Fruit fly (Drosophila melanogaster) whole organism, embryonic: ENCODE results near the gene CG31549.
A peak's percentile ranks its signal among the peaks of the same experiment; 100 is the strongest.

Experiments used
- Antp ChIP-seq: fragments of 200-800 bp; sonication (Bioruptor generic); optimal IDR thresholded peaks from 3 replicates; lab custom pipeline; 2016; ENCODE audit warnings: missing biosample characterization, missing genetic modification characterization
- Atf-2 ChIP-seq: fragments of 200-800 bp; sonication (Bioruptor generic); optimal IDR thresholded peaks from 2 replicates; lab custom pipeline; 2016; ENCODE audit warnings: missing biosample characterization, missing genetic modification characterization
- Awh ChIP-seq: fragments of 200-800 bp; sonication (Bioruptor generic); IDR thresholded peaks from 2 replicates; pipeline ENCODE4, ENCODE4 v1.3.6; 2022; ENCODE audit warnings: missing biosample characterization, missing genetic modification characterization
- B-H1 ChIP-seq: fragments of 200-800 bp; sonication (Bioruptor generic); IDR thresholded peaks from 3 replicates; pipeline ENCODE4 v1.3.6; 2022; ENCODE audit warnings: missing biosample characterization, missing genetic modification characterization
- C15 ChIP-seq: fragments of 200-800 bp; sonication (Bioruptor generic); IDR thresholded peaks from 3 replicates; pipeline ENCODE4 v1.3.6; 2022; ENCODE audit warnings: missing biosample characterization, missing genetic modification characterization
- CG10431 ChIP-seq: fragments of 200-800 bp; sonication (Bioruptor generic); optimal IDR thresholded peaks from 3 replicates; lab custom pipeline; 2018; ENCODE audit warnings: missing biosample characterization, mild to moderate bottlenecking, missing genetic modification characterization
- CG11093 ChIP-seq: fragments of 200-800 bp; sonication (Bioruptor generic); IDR thresholded peaks from 3 replicates; pipeline ENCODE4 v1.3.6; 2022; ENCODE audit warnings: missing biosample characterization, missing genetic modification characterization
- CG11247 ChIP-seq: fragments of 200-800 bp; sonication (Bioruptor generic); IDR thresholded peaks from 2 replicates; pipeline ENCODE4 v1.3.6; 2022; ENCODE audit warnings: missing biosample characterization, missing genetic modification characterization
- CG11398 ChIP-seq: fragments of 200-800 bp; sonication (Bioruptor generic); optimal IDR thresholded peaks from 2 replicates; lab custom pipeline; 2016; ENCODE audit warnings: missing biosample characterization, missing genetic modification characterization
- CG11560 ChIP-seq: fragments of 200-800 bp; sonication (Bioruptor generic); IDR thresholded peaks from 3 replicates; pipeline ENCODE4 v1.3.6; 2022; ENCODE audit warnings: missing biosample characterization, missing genetic modification characterization
- CG12219 ChIP-seq: fragments of 200-800 bp; sonication (Bioruptor generic); optimal IDR thresholded peaks from 3 replicates; lab custom pipeline; 2018; ENCODE audit warnings: missing biosample characterization, mild to moderate bottlenecking, missing genetic modification characterization
- CG13775 ChIP-seq: fragments of 200-800 bp; sonication (Bioruptor generic); optimal IDR thresholded peaks from 3 replicates; lab custom pipeline; 2017; ENCODE audit warnings: missing biosample characterization, mild to moderate bottlenecking, missing genetic modification characterization
- CG15269 ChIP-seq: fragments of 200-800 bp; sonication (Bioruptor generic); optimal IDR thresholded peaks from 2 replicates; lab custom pipeline; 2018; ENCODE audit warnings: missing biosample characterization, mild to moderate bottlenecking, missing genetic modification characterization, moderate library complexity
- CG16813 ChIP-seq: fragments of 200-800 bp; sonication (Bioruptor generic); IDR thresholded peaks from 3 replicates; pipeline ENCODE4 v1.3.6; 2022; ENCODE audit warnings: missing biosample characterization, missing genetic modification characterization; ENCODE audit not compliant: partially characterized antibody
- CG17361 ChIP-seq: fragments of 200-800 bp; sonication (Bioruptor generic); IDR thresholded peaks from 3 replicates; pipeline ENCODE4 v1.3.6; 2022; ENCODE audit warnings: missing biosample characterization, missing genetic modification characterization
- CG1832 ChIP-seq: fragments of 200-800 bp; sonication (Bioruptor generic); optimal IDR thresholded peaks from 2 replicates; lab custom pipeline; 2017; ENCODE audit warnings: missing biosample characterization, mild to moderate bottlenecking, missing genetic modification characterization, inconsistent platforms
- CG2889 ChIP-seq: fragments of 200-800 bp; sonication (Bioruptor generic); IDR thresholded peaks from 3 replicates; pipeline ENCODE4 v1.3.6; 2022; ENCODE audit warnings: missing biosample characterization, missing genetic modification characterization
- CG3065 ChIP-seq: fragments of 200-800 bp; sonication (Bioruptor generic); optimal IDR thresholded peaks from 2 replicates; lab custom pipeline; 2016; ENCODE audit warnings: missing biosample characterization, missing genetic modification characterization
- CG31224 ChIP-seq: fragments of 200-800 bp; sonication (Bioruptor generic); IDR thresholded peaks from 2 replicates; pipeline ENCODE4 v1.3.6; 2022; ENCODE audit warnings: missing biosample characterization, missing genetic modification characterization
- CG4854 ChIP-seq: fragments of 200-800 bp; sonication (Bioruptor generic); optimal IDR thresholded peaks from 2 replicates; lab custom pipeline; 2016; ENCODE audit warnings: missing biosample characterization, missing genetic modification characterization, inconsistent platforms
- CG6813 ChIP-seq: fragments of 200-800 bp; sonication (Bioruptor generic); optimal IDR thresholded peaks from 2 replicates; lab custom pipeline; 2017; ENCODE audit warnings: missing biosample characterization, missing genetic modification characterization, mild to moderate bottlenecking, moderate library complexity, missing genetic modification reagents
- CG7372 ChIP-seq: fragments of 200-800 bp; sonication (Bioruptor generic); IDR thresholded peaks from 2 replicates; pipeline ENCODE4 v1.3.6; 2022; ENCODE audit warnings: missing biosample characterization, missing genetic modification characterization
- CG7556 ChIP-seq: fragments of 200-800 bp; sonication (Bioruptor generic); optimal IDR thresholded peaks from 2 replicates; lab custom pipeline; 2017; ENCODE audit warnings: missing biosample characterization, mild to moderate bottlenecking, missing genetic modification characterization
- CG8388 ChIP-seq: fragments of 200-800 bp; sonication (Bioruptor generic); optimal IDR thresholded peaks from 2 replicates; lab custom pipeline; 2019; ENCODE audit warnings: missing biosample characterization, mild to moderate bottlenecking, missing genetic modification characterization, moderate library complexity
- CG8478 ChIP-seq: fragments of >200 bp; optimal IDR thresholded peaks from 2 replicates; lab custom pipeline; 2018
- Dbx ChIP-seq: fragments of 200-800 bp; sonication (Bioruptor generic); IDR thresholded peaks from 3 replicates; pipeline ENCODE4 v1.3.6; 2022; ENCODE audit warnings: missing biosample characterization, missing genetic modification characterization
- Fer3 ChIP-seq: fragments of 200-800 bp; sonication (Bioruptor generic); optimal IDR thresholded peaks from 2 replicates; lab custom pipeline; 2018; ENCODE audit warnings: missing biosample characterization, mild to moderate bottlenecking, missing genetic modification characterization, moderate library complexity
- Gsc ChIP-seq: fragments of 200-800 bp; sonication (Bioruptor generic); IDR thresholded peaks from 2 replicates; pipeline ENCODE4 v1.3.6; 2022; ENCODE audit warnings: missing biosample characterization, missing genetic modification characterization
- HmgD ChIP-seq: fragments of 200-800 bp; sonication (Bioruptor generic); optimal IDR thresholded peaks from 3 replicates; lab custom pipeline; 2016; ENCODE audit warnings: missing biosample characterization, missing genetic modification characterization
- Mad ChIP-seq: fragments of 200-800 bp; sonication (Bioruptor generic); optimal IDR thresholded peaks from 2 replicates; lab custom pipeline; 2016; ENCODE audit warnings: missing biosample characterization, missing genetic modification characterization
- Opbp ChIP-seq: fragments of 200-800 bp; sonication (Bioruptor generic); IDR thresholded peaks from 3 replicates; pipeline ENCODE4 v1.3.6; 2022; ENCODE audit warnings: missing biosample characterization, missing genetic modification characterization; ENCODE audit not compliant: partially characterized antibody
- Ssrp ChIP-seq: fragments of 200-800 bp; sonication (Bioruptor generic); optimal IDR thresholded peaks from 2 replicates; lab custom pipeline; 2018; ENCODE audit warnings: missing biosample characterization, mild to moderate bottlenecking, missing genetic modification characterization, moderate library complexity
- Stat92E ChIP-seq, 3 experiments: fragments of >200 bp in 2 of 3; fragments of 200-800 bp in 1 of 3; sonication (Bioruptor generic) in 1 of 3; optimal IDR thresholded peaks; 2 replicates each; lab custom pipeline; 2017 to 2019; ENCODE audit warnings: missing biosample characterization in 3 of 3, missing genetic modification characterization in 3 of 3, mild to moderate bottlenecking in 1 of 3, moderate library complexity in 1 of 3
- Xrp1 ChIP-seq: fragments of 200-800 bp; sonication (Bioruptor generic); IDR thresholded peaks from 2 replicates; pipeline ENCODE4 v1.3.6; 2022; ENCODE audit warnings: missing biosample characterization, missing genetic modification characterization
- ab ChIP-seq: fragments of 200-800 bp; sonication (Bioruptor generic); optimal IDR thresholded peaks from 2 replicates; lab custom pipeline; 2016; ENCODE audit warnings: missing biosample characterization, missing genetic modification characterization
- ase ChIP-seq: fragments of 200-800 bp; sonication (Bioruptor generic); IDR thresholded peaks from 3 replicates; pipeline ENCODE4 v1.3.6; 2022; ENCODE audit warnings: missing biosample characterization, missing genetic modification characterization
- ato ChIP-seq: fragments of 200-800 bp; sonication (Bioruptor generic); IDR thresholded peaks from 2 replicates; pipeline ENCODE4 v1.3.6; 2022; ENCODE audit warnings: missing biosample characterization, missing genetic modification characterization; ENCODE audit not compliant: partially characterized antibody
- corto ChIP-seq: fragments of 200-800 bp; sonication (Bioruptor generic); optimal IDR thresholded peaks from 2 replicates; lab custom pipeline; 2016; ENCODE audit warnings: missing biosample characterization, mild to moderate bottlenecking, missing genetic modification characterization, moderate library complexity
- esg ChIP-seq: fragments of 200-800 bp; sonication (Bioruptor generic); conservative IDR thresholded peaks from 2 replicates; pipeline ENCODE4 v1.3.6; 2022; ENCODE audit warnings: missing biosample characterization, missing genetic modification characterization
- eyg ChIP-seq: fragments of 200-800 bp; sonication (Bioruptor generic); optimal IDR thresholded peaks from 3 replicates; lab custom pipeline; 2016; ENCODE audit warnings: missing biosample characterization, missing genetic modification characterization
- fd3F ChIP-seq: fragments of 200-800 bp; sonication (Bioruptor generic); optimal IDR thresholded peaks from 2 replicates; lab custom pipeline; 2018; ENCODE audit warnings: missing biosample characterization, mild to moderate bottlenecking, missing genetic modification characterization, moderate library complexity
- grau ChIP-seq: fragments of 200-800 bp; optimal IDR thresholded peaks from 3 replicates; lab custom pipeline; 2019; ENCODE audit warnings: missing biosample characterization, mild to moderate bottlenecking, missing genetic modification characterization, moderate library complexity
- gt ChIP-seq: fragments of 200-800 bp; sonication (Bioruptor generic); IDR thresholded peaks from 2 replicates; pipeline ENCODE4 v1.3.6; 2022; ENCODE audit warnings: missing biosample characterization, missing genetic modification characterization
- hb ChIP-seq: fragments of 200-800 bp; sonication (Bioruptor generic); IDR thresholded peaks from 3 replicates; pipeline ENCODE4 v1.3.6; 2022; ENCODE audit warnings: missing biosample characterization, missing genetic modification characterization; ENCODE audit not compliant: partially characterized antibody
- kah ChIP-seq: fragments of 200-800 bp; sonication (Bioruptor generic); optimal IDR thresholded peaks from 2 replicates; lab custom pipeline; 2018; ENCODE audit warnings: missing biosample characterization, mild to moderate bottlenecking, missing genetic modification characterization
- klu ChIP-seq: fragments of 200-800 bp; sonication (Bioruptor generic); IDR thresholded peaks from 2 replicates; pipeline ENCODE4 v1.3.6; 2022; ENCODE audit warnings: missing biosample characterization, missing genetic modification characterization
- pfk ChIP-seq: fragments of 200-800 bp; sonication (Bioruptor generic); optimal IDR thresholded peaks from 2 replicates; lab custom pipeline; 2018; ENCODE audit warnings: missing biosample characterization, mild to moderate bottlenecking, missing genetic modification characterization, moderate library complexity
- scrt ChIP-seq: fragments of 200-800 bp; sonication (Bioruptor generic); optimal IDR thresholded peaks from 2 replicates; lab custom pipeline; 2018; ENCODE audit warnings: missing biosample characterization, mild to moderate bottlenecking, missing genetic modification characterization, moderate library complexity
- sob ChIP-seq: fragments of 200-800 bp; sonication (Bioruptor generic); IDR thresholded peaks from 2 replicates; pipeline ENCODE4 v1.3.6; 2022; ENCODE audit warnings: missing biosample characterization, missing genetic modification characterization
- stwl ChIP-seq: fragments of 200-800 bp; sonication (Bioruptor generic); optimal IDR thresholded peaks from 3 replicates; lab custom pipeline; 2018; ENCODE audit warnings: missing biosample characterization, mild to moderate bottlenecking, missing genetic modification characterization, moderate library complexity

The CG31549 gene

DNA sequence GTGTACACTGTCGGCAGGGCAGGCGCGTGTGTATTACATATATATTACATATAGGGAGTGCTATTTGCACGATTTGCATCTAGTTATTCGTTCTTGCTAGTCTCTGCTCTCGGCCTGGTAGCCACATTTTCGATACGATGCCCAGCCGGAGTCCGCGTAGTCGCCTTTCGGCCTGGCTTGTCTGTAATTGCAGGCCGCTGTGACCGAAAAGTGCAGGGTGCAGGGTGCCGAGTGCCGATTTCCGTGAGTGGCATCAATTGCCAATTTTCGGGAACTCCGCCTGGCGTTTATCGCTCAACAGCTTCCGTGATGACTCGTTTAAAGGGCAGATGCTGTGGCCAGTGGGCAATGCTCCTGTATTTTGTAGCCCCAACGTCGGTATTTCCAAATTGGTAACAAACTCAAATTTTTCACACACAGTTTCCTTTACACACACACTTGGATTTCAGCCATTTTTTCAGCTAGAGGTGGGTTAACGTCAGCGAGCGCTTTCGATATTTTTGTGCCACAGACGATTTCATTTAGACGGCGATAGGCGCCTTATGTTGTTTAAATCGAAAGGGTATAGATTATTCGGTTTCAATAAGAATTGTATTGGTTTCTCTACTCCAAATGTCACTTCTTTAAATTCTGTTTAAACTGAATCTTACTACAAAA is 44.0 kb upstream of the CG31549 start, which contains the start of gene CG2926 (continued):
- no peak for TF ChIP-seq Awh (GFP tag; lab: Robert Waterston, UW)
- TF ChIP-seq ab (GFP tag; lab: Kevin White, UChicago): no peak
- no peak for TF ChIP-seq CG3065 (GFP tag; lab: Kevin White, UChicago)
- no peak for TF ChIP-seq CG2889 (GFP tag; lab: Robert Waterston, UW)
- TF ChIP-seq CG11560 (tag; lab: Robert Waterston, UW): no peak
- TF ChIP-seq gt: no peak
- no peak for TF ChIP-seq CG8388 (GFP tag; lab: Kevin White, UChicago)
- no peak for TF ChIP-seq grau (tag; lab: Kevin White, UChicago)
- TF ChIP-seq pfk (GFP tag; lab: Kevin White, UChicago): no peak
- no peak for TF ChIP-seq CG7556 (GFP tag; lab: Kevin White, UChicago)
- peak; percentile 25; the same call in 1 of the 2 replicates for TF ChIP-seq CG7372
- no peak for TF ChIP-seq Fer3 (tag; lab: Kevin White, UChicago)
- 0 out of 3 replicates have a peak, but pooled peaks have one; percentile 41 for TF ChIP-seq ase
- peak; percentile 26; the same call in 1 of the 2 replicates for TF ChIP-seq CG11247 (GFP tag; lab: Robert Waterston, UW)
- TF ChIP-seq CG11398 (GFP tag; lab: Kevin White, UChicago): no peak
- TF ChIP-seq sob (GFP tag; lab: Robert Waterston, UW): peak; percentile 55; the same call in 1 of the 2 replicates
- 0 out of 2 replicates have a peak, but pooled peaks have one; percentile 15 for TF ChIP-seq Xrp1
- TF ChIP-seq kah (GFP tag; lab: Kevin White, UChicago): no peak
- peak; percentile 84 for TF ChIP-seq hb (GFP tag; lab: Robert Waterston, UW)
- TF ChIP-seq CG10431 (GFP tag; lab: Kevin White, UChicago): no peak
- TF ChIP-seq CG11093 (GFP tag; lab: Robert Waterston, UW): no peak
- no peak for TF ChIP-seq CG17361 (GFP tag; lab: Robert Waterston, UW)
- TF ChIP-seq CG31224 (GFP tag; lab: Robert Waterston, UW): no peak
- TF ChIP-seq scrt (GFP tag; lab: Kevin White, UChicago): no peak
- TF ChIP-seq Dbx (GFP tag; lab: Robert Waterston, UW): peak; percentile 62
- peak; percentile 91 for TF ChIP-seq ato
- no peak for TF ChIP-seq corto (GFP tag; lab: Kevin White, UChicago)
- TF ChIP-seq klu (GFP tag; lab: Robert Waterston, UW): no peak
- no peak for TF ChIP-seq CG13775 (GFP tag; lab: Kevin White, UChicago)
- TF ChIP-seq Gsc: no peak
- TF ChIP-seq Opbp (GFP tag; lab: Robert Waterston, UW): peak; percentile 94
- peak; percentile 16 for TF ChIP-seq Antp
- TF ChIP-seq CG4854: no peak
- no peak for TF ChIP-seq Ssrp
- TF ChIP-seq fd3F (GFP tag; lab: Kevin White, UChicago): no peak
- peak; percentile 47 for TF ChIP-seq Mad (GFP tag; lab: Kevin White, UChicago)
- no peak for TF ChIP-seq CG12219 (GFP tag; lab: Kevin White, UChicago)
- TF ChIP-seq CG15269 (tag; lab: Kevin White, UChicago): no peak
- TF ChIP-seq esg: no peak
- TF ChIP-seq eyg (GFP tag; lab: Kevin White, UChicago): no peak
- TF ChIP-seq Atf-2 (GFP tag; lab: Kevin White, UChicago): peak; percentile 19
- TF ChIP-seq CG6813: no peak
- TF ChIP-seq C15: no peak
- TF ChIP-seq HmgD (GFP tag; lab: Kevin White, UChicago): peak; percentile 41
- no peak for TF ChIP-seq CG1832
- peak in 1 of 3 experiments; percentile 29 for TF ChIP-seq Stat92E (GFP tag; optimal IDR thresholded peaks at IDR 0.05; lab: Kevin White, UChicago)
- TF ChIP-seq CG16813 (GFP tag; lab: Robert Waterston, UW): peak; percentile 88
- no peak for TF ChIP-seq B-H1 (GFP tag; lab: Robert Waterston, UW)
- TF ChIP-seq CG8478: no peak
- no peak for TF ChIP-seq stwl (tag; lab: Kevin White, UChicago)
